Worm (Caenorhabditis elegans) whole organism, L3 larva: ENCODE results near the gene acly-2.

Experiments
- R02D3.7 ChIP-seq: fragments of 150-350 bp; optimal IDR thresholded peaks from 2 replicates; lab custom pipeline; 2014; ENCODE audit warnings: missing biosample characterization, missing genetic modification characterization
- ZK546.5 ChIP-seq: sonication (generic microtip); optimal IDR thresholded peaks from 2 replicates; lab custom pipeline; 2017; ENCODE audit warnings: missing biosample characterization, missing genetic modification characterization
- aly-2 ChIP-seq: fragments of 150-350 bp; optimal IDR thresholded peaks from 2 replicates; lab custom pipeline; 2014; ENCODE audit warnings: missing biosample characterization, missing genetic modification characterization
- ama-1 ChIP-seq: fragments of 150-350 bp; optimal IDR thresholded peaks from 2 replicates; lab custom pipeline; 2018
- ceh-16 ChIP-seq: sonication (generic microtip); optimal IDR thresholded peaks from 2 replicates; lab custom pipeline; 2017; ENCODE audit warnings: missing biosample characterization, missing genetic modification characterization
- ceh-82 ChIP-seq: fragments of 150-350 bp; optimal IDR thresholded peaks from 2 replicates; lab custom pipeline; 2014; ENCODE audit warnings: missing biosample characterization, missing genetic modification characterization
- ceh-9 ChIP-seq: sonication (generic microtip); optimal IDR thresholded peaks from 2 replicates; lab custom pipeline; 2018; ENCODE audit warnings: missing biosample characterization, missing genetic modification characterization
- egl-27 ChIP-seq: sonication (generic microtip); optimal IDR thresholded peaks from 4 replicates; lab custom pipeline; 2017; ENCODE audit warnings: missing biosample characterization, missing genetic modification reagents, missing genetic modification characterization
- eor-1 ChIP-seq, 2 experiments: fragments of 150-350 bp; optimal IDR thresholded peaks; 2 replicates each; lab custom pipeline; 2014 to 2018; ENCODE audit warnings: missing biosample characterization in 2 of 2, missing genetic modification characterization in 2 of 2
- fkh-10 ChIP-seq: sonication (generic microtip); optimal IDR thresholded peaks from 2 replicates; lab custom pipeline; 2017; ENCODE audit warnings: missing biosample characterization, missing genetic modification reagents, missing genetic modification characterization
- fkh-2 ChIP-seq: fragments of 150-350 bp; optimal IDR thresholded peaks from 2 replicates; lab custom pipeline; 2014; ENCODE audit warnings: missing biosample characterization, missing genetic modification reagents, missing genetic modification characterization
- fos-1 ChIP-seq: fragments of 150-350 bp; optimal IDR thresholded peaks from 2 replicates; lab custom pipeline; 2014; ENCODE audit warnings: missing biosample characterization, missing genetic modification characterization
- hmg-11 ChIP-seq: sonication (generic microtip); optimal IDR thresholded peaks from 2 replicates; lab custom pipeline; 2016; ENCODE audit warnings: missing genetic modification characterization, missing compliant biosample characterization
- jun-1 ChIP-seq: fragments of 150-350 bp; optimal IDR thresholded peaks from 2 replicates; lab custom pipeline; 2014; ENCODE audit warnings: missing biosample characterization, missing genetic modification reagents, missing genetic modification characterization
- lin-15B ChIP-seq: fragments of 150-350 bp; optimal IDR thresholded peaks from 2 replicates; lab custom pipeline; 2014; ENCODE audit warnings: missing biosample characterization, missing genetic modification characterization
- mdl-1 ChIP-seq: fragments of 150-350 bp; optimal IDR thresholded peaks from 2 replicates; lab custom pipeline; 2014; ENCODE audit warnings: missing biosample characterization, missing genetic modification characterization
- mml-1 ChIP-seq: fragments of 150-350 bp; sonication (generic microtip); optimal IDR thresholded peaks from 3 replicates; lab custom pipeline; 2014; ENCODE audit warnings: missing biosample characterization, missing genetic modification characterization
- nhr-11 ChIP-seq: fragments of 150-350 bp; optimal IDR thresholded peaks from 2 replicates; lab custom pipeline; 2014; ENCODE audit warnings: missing biosample characterization, missing genetic modification characterization
- nhr-23 ChIP-seq: fragments of 150-350 bp; optimal IDR thresholded peaks from 2 replicates; lab custom pipeline; 2014; ENCODE audit warnings: missing biosample characterization, missing genetic modification reagents, missing genetic modification characterization
- nhr-28 ChIP-seq: fragments of 150-350 bp; optimal IDR thresholded peaks from 2 replicates; lab custom pipeline; 2014; ENCODE audit warnings: missing biosample characterization, missing genetic modification characterization
- nhr-43 ChIP-seq: sonication (generic microtip); optimal IDR thresholded peaks from 2 replicates; lab custom pipeline; 2016; ENCODE audit warnings: mild to moderate bottlenecking, missing genetic modification characterization, missing compliant biosample characterization; ENCODE audit not compliant: poor library complexity, severe bottlenecking
- nhr-67 ChIP-seq: fragments of 150-350 bp; optimal IDR thresholded peaks from 2 replicates; lab custom pipeline; 2014; ENCODE audit warnings: missing biosample characterization, missing genetic modification characterization
- nhr-76 ChIP-seq: fragments of 150-350 bp; sonication (generic microtip); optimal IDR thresholded peaks from 5 replicates; lab custom pipeline; 2014; ENCODE audit warnings: missing biosample characterization, missing genetic modification characterization
- nhr-77 ChIP-seq: fragments of 150-350 bp; optimal IDR thresholded peaks from 2 replicates; lab custom pipeline; 2014; ENCODE audit warnings: missing biosample characterization, missing genetic modification characterization
- pha-4 ChIP-seq: fragments of 150-350 bp; optimal IDR thresholded peaks from 2 replicates; lab custom pipeline; 2014; ENCODE audit warnings: missing biosample characterization, missing genetic modification reagents, missing genetic modification characterization
- pqm-1 ChIP-seq: fragments of 150-350 bp; optimal IDR thresholded peaks from 2 replicates; lab custom pipeline; 2017; ENCODE audit warnings: missing biosample characterization, missing genetic modification characterization, inconsistent platforms
- sea-2 ChIP-seq: fragments of 150-350 bp; sonication (generic microtip); optimal IDR thresholded peaks from 4 replicates; lab custom pipeline; 2014; ENCODE audit warnings: missing biosample characterization, missing genetic modification reagents, missing genetic modification characterization
- skn-1 ChIP-seq: fragments of 150-350 bp; optimal IDR thresholded peaks from 2 replicates; lab custom pipeline; 2014; ENCODE audit warnings: missing biosample characterization, missing genetic modification characterization
- snpc-4 ChIP-seq: fragments of 150-350 bp; optimal IDR thresholded peaks from 2 replicates; lab custom pipeline; 2014; ENCODE audit warnings: missing biosample characterization, missing genetic modification characterization
- tbx-2 ChIP-seq: sonication (generic microtip); optimal IDR thresholded peaks from 2 replicates; lab custom pipeline; 2016; ENCODE audit warnings: mild to moderate bottlenecking, missing genetic modification characterization, missing compliant biosample characterization
- unc-62 ChIP-seq: fragments of 150-350 bp; sonication (generic microtip); optimal IDR thresholded peaks from 4 replicates; lab custom pipeline; 2014; ENCODE audit warnings: missing biosample characterization, missing genetic modification reagents, missing genetic modification characterization
- zag-1 ChIP-seq: fragments of 150-350 bp; optimal IDR thresholded peaks from 2 replicates; lab custom pipeline; 2014; ENCODE audit warnings: missing biosample characterization, missing genetic modification characterization
- ztf-4 ChIP-seq: fragments of 150-350 bp; optimal IDR thresholded peaks from 2 replicates; lab custom pipeline; 2014; ENCODE audit warnings: missing biosample characterization, missing genetic modification characterization

acly-2 gene

ce11 chrV:13116114-13116603 is at the start of gene acly-2:
TSS of gene acly-2 (plus strand) at chrV:13116488.
- peak; percentile 24 for TF ChIP-seq nhr-23 (tag; lab: Kevin White, UChicago)
- TF ChIP-seq pha-4: no peak
- TF ChIP-seq, all 47 proteins: peak for 1

- no peak for TF ChIP-seq egl-27
- TF ChIP-seq zag-1 (tag; lab: Kevin White, UChicago): no peak
- no peak for TF ChIP-seq hmg-11 (tag; lab: Kevin White, UChicago)
- TF ChIP-seq jun-1 (tag; lab: Kevin White, UChicago): no peak
- TF ChIP-seq ceh-9 (tag; lab: Kevin White, UChicago): no peak
- TF ChIP-seq nhr-76 (tag; lab: Kevin White, UChicago): no peak
- TF ChIP-seq skn-1 (tag; lab: Kevin White, UChicago): no peak
- TF ChIP-seq nhr-11: no peak
- no peak for TF ChIP-seq ama-1 (lab: Kevin White, UChicago)
- no peak for TF ChIP-seq tbx-2 (tag; lab: Kevin White, UChicago)
- TF ChIP-seq pha-4: no peak
- TF ChIP-seq ZK546.5: no peak
- TF ChIP-seq eor-1 (tag; optimal IDR thresholded peaks at IDR 0.05; lab: Kevin White, UChicago): no peak
- TF ChIP-seq, all 47 proteins: peak for 0
Measured at ce11 chrV:13070278-13070677, 46.0 kb upstream of the acly-2 start.

- no peak for TF ChIP-seq fkh-10 (GFP tag; lab: Kevin White, UChicago)
- TF ChIP-seq ztf-4 (tag; lab: Kevin White, UChicago): no peak
- no peak for TF ChIP-seq nhr-23 (tag; lab: Kevin White, UChicago)
- no peak for TF ChIP-seq eor-1 (tag; optimal IDR thresholded peaks at IDR 0.05; lab: Kevin White, UChicago)
- no peak for TF ChIP-seq fkh-2 (tag; lab: Kevin White, UChicago)
- no peak for TF ChIP-seq R02D3.7 (tag; lab: Kevin White, UChicago)
- no peak for TF ChIP-seq aly-2 (tag; lab: Kevin White, UChicago)
- TF ChIP-seq hmg-11 (tag; lab: Kevin White, UChicago): no peak
- no peak for TF ChIP-seq nhr-43 (tag; lab: Kevin White, UChicago)
- TF ChIP-seq unc-62 (GFP tag; lab: Kevin White, UChicago): no peak
- no peak for TF ChIP-seq ceh-82
- no peak for TF ChIP-seq nhr-77 (tag; lab: Kevin White, UChicago)
- TF ChIP-seq fos-1 (tag; lab: Kevin White, UChicago): no peak
Measured at ce11 chrV:13071052-13071451, 45.2 kb upstream of the acly-2 start, which contains the start of gene C34B4.3. TSS of gene C34B4.3 (minus strand) at chrV:13071152.

- TF ChIP-seq tbx-2 (tag; lab: Kevin White, UChicago): no peak
- no peak for TF ChIP-seq ceh-16 (tag; lab: Kevin White, UChicago)
- TF ChIP-seq pqm-1 (tag; lab: Kevin White, UChicago): no peak
- no peak for TF ChIP-seq sea-2 (GFP tag; lab: Kevin White, UChicago)
- no peak for TF ChIP-seq nhr-23 (tag; lab: Kevin White, UChicago)
- no peak for TF ChIP-seq mml-1 (tag; lab: Kevin White, UChicago)
- TF ChIP-seq nhr-28: no peak
- TF ChIP-seq unc-62 (GFP tag; lab: Kevin White, UChicago): no peak
- TF ChIP-seq mdl-1 (tag; lab: Kevin White, UChicago): no peak
- TF ChIP-seq nhr-76 (tag; lab: Kevin White, UChicago): no peak
- no peak for TF ChIP-seq lin-15B (tag; lab: Kevin White, UChicago)
- TF ChIP-seq snpc-4 (tag; lab: Kevin White, UChicago): no peak
- no peak for TF ChIP-seq fkh-2 (tag; lab: Kevin White, UChicago)
- TF ChIP-seq pha-4: no peak
- no peak for TF ChIP-seq nhr-67 (tag; lab: Kevin White, UChicago)
- no peak for TF ChIP-seq hmg-11 (tag; lab: Kevin White, UChicago)
Measured at ce11 chrV:13073145-13073544, 43.1 kb upstream of the acly-2 start.

ce11 chrV:13074148-13074547 is 42.1 kb upstream of the acly-2 start:
- no peak for TF ChIP-seq fos-1 (tag; lab: Kevin White, UChicago)
- TF ChIP-seq, all 47 proteins: peak for 0

- TF ChIP-seq nhr-28 (no peak), fkh-2 (tag; lab: Kevin White, UChicago) (no peak), fos-1 (tag; lab: Kevin White, UChicago) (no peak), nhr-43 (tag; lab: Kevin White, UChicago) (no peak)
- TF ChIP-seq, all 47 proteins: peak for 0
Measured at ce11 chrV:13075432-13075831, 40.9 kb upstream of the acly-2 start.
